Worm (Caenorhabditis elegans) whole organism, young adult: ENCODE data around the gene F54B11.7.
A peak's percentile ranks its signal among the peaks of the same experiment; 100 is the strongest.

Source experiments
- B0035.1 ChIP-seq: sonication (generic microtip); optimal IDR thresholded peaks from 2 replicates; lab custom pipeline; 2016; ENCODE audit warnings: missing genetic modification characterization, mild to moderate bottlenecking, missing compliant biosample characterization, missing genotype, missing genetic modification reagents
- B0261.1 ChIP-seq: sonication (generic microtip); optimal IDR thresholded peaks from 2 replicates; lab custom pipeline; 2016; ENCODE audit warnings: mild to moderate bottlenecking, missing genetic modification characterization, moderate library complexity, missing compliant biosample characterization
- B0336.3 ChIP-seq: fragments of 200-800 bp; sonication (Bioruptor generic); IDR thresholded peaks from 2 replicates; pipeline ENCODE4 v1.3.6; 2022; ENCODE audit warnings: missing genetic modification characterization, missing compliant biosample characterization
- F22D6.2 ChIP-seq: sonication (generic microtip); optimal IDR thresholded peaks from 2 replicates; lab custom pipeline; 2016; ENCODE audit warnings: mild to moderate bottlenecking, missing genetic modification characterization, missing compliant biosample characterization
- F57C9.4 ChIP-seq: sonication (generic microtip); optimal IDR thresholded peaks from 2 replicates; lab custom pipeline; 2017; ENCODE audit warnings: mild to moderate bottlenecking, missing genetic modification characterization, missing compliant biosample characterization
- T07F8.4 ChIP-seq: sonication (generic microtip); optimal IDR thresholded peaks from 2 replicates; lab custom pipeline; 2016; ENCODE audit warnings: mild to moderate bottlenecking, missing genetic modification characterization, moderate library complexity, missing compliant biosample characterization
- Y53F4B.3 ChIP-seq: fragments of 200-800 bp; sonication (Bioruptor generic); IDR thresholded peaks from 2 replicates; pipeline ENCODE4 v1.3.6; 2022; ENCODE audit warnings: missing genetic modification reagents, missing genetic modification characterization, missing compliant biosample characterization
- ZK185.1 ChIP-seq: sonication (generic microtip); optimal IDR thresholded peaks from 2 replicates; lab custom pipeline; 2016; ENCODE audit warnings: mild to moderate bottlenecking, missing genetic modification characterization, missing compliant biosample characterization; ENCODE audit not compliant: poor library complexity, severe bottlenecking
- atf-7 ChIP-seq: sonication (generic microtip); optimal IDR thresholded peaks from 2 replicates; lab custom pipeline; 2017; ENCODE audit warnings: mild to moderate bottlenecking, missing genetic modification characterization, missing compliant biosample characterization
- attf-3 ChIP-seq: fragments of 200-800 bp; sonication (Bioruptor generic); conservative IDR thresholded peaks from 2 replicates; pipeline ENCODE4 v1.3.6; 2022; ENCODE audit warnings: missing genetic modification reagents, missing genetic modification characterization, missing compliant biosample characterization
- ccch-3 ChIP-seq: fragments of 200-800 bp; sonication (Bioruptor generic); optimal IDR thresholded peaks from 2 replicates; lab custom pipeline; 2018; ENCODE audit warnings: mild to moderate bottlenecking, missing genetic modification characterization, missing compliant biosample characterization
- ceh-27 ChIP-seq: fragments of 200-800 bp; sonication (Bioruptor generic); optimal IDR thresholded peaks from 2 replicates; lab custom pipeline; 2018; ENCODE audit warnings: mild to moderate bottlenecking, missing genetic modification characterization, moderate library complexity, missing compliant biosample characterization
- ceh-91 ChIP-seq: fragments of 200-800 bp; sonication (Bioruptor generic); IDR thresholded peaks from 2 replicates; pipeline ENCODE4 v1.3.6; 2022; ENCODE audit warnings: missing genetic modification reagents, missing genetic modification characterization, missing compliant biosample characterization
- dpl-1 ChIP-seq: fragments of 150-350 bp; optimal IDR thresholded peaks from 2 replicates; lab custom pipeline; 2014; ENCODE audit warnings: missing biosample characterization, missing genetic modification reagents, missing genetic modification characterization
- egl-44 ChIP-seq: fragments of 200-800 bp; sonication (Bioruptor generic); IDR thresholded peaks from 2 replicates; pipeline ENCODE4 v1.3.6; 2022; ENCODE audit warnings: missing genetic modification reagents, missing genetic modification characterization, missing compliant biosample characterization
- ets-4 ChIP-seq: fragments of 200-800 bp; sonication (Bioruptor generic); optimal IDR thresholded peaks from 2 replicates; lab custom pipeline; 2018; ENCODE audit warnings: mild to moderate bottlenecking, missing genetic modification characterization, missing compliant biosample characterization
- him-1 ChIP-seq: sonication (generic microtip); optimal IDR thresholded peaks from 2 replicates; lab custom pipeline; 2016; ENCODE audit warnings: missing genotype, missing genetic modification reagents, missing genetic modification characterization, missing compliant biosample characterization
- hlh-26 ChIP-seq: fragments of 200-800 bp; sonication (Bioruptor generic); conservative IDR thresholded peaks from 2 replicates; pipeline ENCODE4 v1.3.6; 2022; ENCODE audit warnings: missing genetic modification reagents, missing genetic modification characterization, missing compliant biosample characterization
- lag-1 ChIP-seq: fragments of 200-800 bp; sonication (Bioruptor generic); IDR thresholded peaks from 2 replicates; pipeline ENCODE4 v1.3.6; 2022; ENCODE audit warnings: missing genetic modification reagents, missing genetic modification characterization, missing compliant biosample characterization
- lin-40 ChIP-seq: sonication (generic microtip); optimal IDR thresholded peaks from 2 replicates; lab custom pipeline; 2016; ENCODE audit warnings: missing genetic modification characterization, mild to moderate bottlenecking, missing compliant biosample characterization, missing genotype, missing genetic modification reagents
- lin-54 ChIP-seq: fragments of 200-800 bp; sonication (Bioruptor generic); optimal IDR thresholded peaks from 2 replicates; lab custom pipeline; 2018; ENCODE audit warnings: mild to moderate bottlenecking, missing genetic modification characterization, missing compliant biosample characterization
- madf-10 ChIP-seq: sonication (generic microtip); optimal IDR thresholded peaks from 2 replicates; lab custom pipeline; 2016; ENCODE audit warnings: mild to moderate bottlenecking, missing genetic modification characterization, missing compliant biosample characterization
- madf-3 ChIP-seq: fragments of 200-800 bp; sonication (Bioruptor generic); IDR thresholded peaks from 2 replicates; pipeline ENCODE4 v1.3.6; 2022; ENCODE audit warnings: missing genetic modification reagents, missing genetic modification characterization, missing compliant biosample characterization
- madf-6 ChIP-seq: fragments of 200-800 bp; sonication (Bioruptor generic); IDR thresholded peaks from 2 replicates; pipeline ENCODE4 v1.3.6; 2022; ENCODE audit warnings: missing genetic modification reagents, missing genetic modification characterization, missing compliant biosample characterization
- mxl-1 ChIP-seq: sonication (generic microtip); optimal IDR thresholded peaks from 2 replicates; lab custom pipeline; 2016; ENCODE audit warnings: missing genetic modification characterization, missing compliant biosample characterization
- nfya-2 ChIP-seq: fragments of 200-800 bp; sonication (Bioruptor generic); IDR thresholded peaks from 2 replicates; pipeline ENCODE4 v1.3.6; 2022; ENCODE audit warnings: missing genetic modification reagents, missing genetic modification characterization, missing compliant biosample characterization
- nhr-120 ChIP-seq: fragments of 200-800 bp; sonication (Bioruptor generic); IDR thresholded peaks from 2 replicates; pipeline ENCODE4 v1.3.6; 2022; ENCODE audit warnings: missing genetic modification characterization, missing compliant biosample characterization
- nhr-80 ChIP-seq: sonication (generic microtip); optimal IDR thresholded peaks from 2 replicates; lab custom pipeline; 2016; ENCODE audit warnings: missing genetic modification characterization, missing compliant biosample characterization
- pbrm-1 ChIP-seq: fragments of 200-800 bp; sonication (Bioruptor generic); IDR thresholded peaks from 2 replicates; pipeline ENCODE4 v1.3.6; 2022; ENCODE audit warnings: missing genetic modification reagents, missing genetic modification characterization, missing compliant biosample characterization
- pha-4 ChIP-seq: fragments of 150-350 bp; sonication (generic microtip); optimal IDR thresholded peaks from 2 replicates; lab custom pipeline; 2014; ENCODE audit warnings: missing biosample characterization, missing genetic modification reagents, missing genetic modification characterization
- rcor-1 ChIP-seq: fragments of 200-800 bp; sonication (Bioruptor generic); IDR thresholded peaks from 2 replicates; pipeline ENCODE4 v1.3.6; 2022; ENCODE audit warnings: missing genetic modification reagents, missing genetic modification characterization, missing compliant biosample characterization
- sdz-38 ChIP-seq: sonication (generic microtip); optimal IDR thresholded peaks from 2 replicates; lab custom pipeline; 2016; ENCODE audit warnings: missing genotype, missing genetic modification characterization, missing compliant biosample characterization
- sea-2 ChIP-seq: fragments of 200-800 bp; sonication (Bioruptor generic); IDR thresholded peaks from 2 replicates; pipeline ENCODE4 v1.3.6; 2022; ENCODE audit warnings: missing genetic modification characterization, missing compliant biosample characterization
- snpc-4 ChIP-seq, 5 experiments: fragments of 150-350 bp in 1 of 5; sonication (generic microtip) in 4 of 5; optimal IDR thresholded peaks; 2 replicates each; lab custom pipeline; 2014 to 2018; ENCODE audit warnings: missing genetic modification characterization in 5 of 5, missing biosample characterization in 3 of 5, antibody characterized with exemption in 2 of 5, mild to moderate bottlenecking in 2 of 5, missing compliant biosample characterization in 2 of 5, missing genotype in 2 of 5, moderate library complexity in 2 of 5, missing genetic modification reagents in 1 of 5
- sptf-2 ChIP-seq: fragments of 200-800 bp; sonication (Bioruptor generic); optimal IDR thresholded peaks from 2 replicates; lab custom pipeline; 2018; ENCODE audit warnings: mild to moderate bottlenecking, missing genetic modification characterization, missing compliant biosample characterization
- unc-130 ChIP-seq: sonication (generic microtip); optimal IDR thresholded peaks from 2 replicates; lab custom pipeline; 2016; ENCODE audit warnings: missing genetic modification reagents, missing genetic modification characterization, missing compliant biosample characterization
- ztf-18 ChIP-seq: sonication (generic microtip); optimal IDR thresholded peaks from 2 replicates; lab custom pipeline; 2016; ENCODE audit warnings: missing genotype, mild to moderate bottlenecking, missing genetic modification characterization, missing compliant biosample characterization
- ztf-28 ChIP-seq: fragments of 200-800 bp; sonication (Bioruptor generic); IDR thresholded peaks from 2 replicates; pipeline ENCODE4 v1.3.6; 2022; ENCODE audit warnings: missing genetic modification reagents, missing genetic modification characterization, missing compliant biosample characterization

The F54B11.7 gene

DNA sequence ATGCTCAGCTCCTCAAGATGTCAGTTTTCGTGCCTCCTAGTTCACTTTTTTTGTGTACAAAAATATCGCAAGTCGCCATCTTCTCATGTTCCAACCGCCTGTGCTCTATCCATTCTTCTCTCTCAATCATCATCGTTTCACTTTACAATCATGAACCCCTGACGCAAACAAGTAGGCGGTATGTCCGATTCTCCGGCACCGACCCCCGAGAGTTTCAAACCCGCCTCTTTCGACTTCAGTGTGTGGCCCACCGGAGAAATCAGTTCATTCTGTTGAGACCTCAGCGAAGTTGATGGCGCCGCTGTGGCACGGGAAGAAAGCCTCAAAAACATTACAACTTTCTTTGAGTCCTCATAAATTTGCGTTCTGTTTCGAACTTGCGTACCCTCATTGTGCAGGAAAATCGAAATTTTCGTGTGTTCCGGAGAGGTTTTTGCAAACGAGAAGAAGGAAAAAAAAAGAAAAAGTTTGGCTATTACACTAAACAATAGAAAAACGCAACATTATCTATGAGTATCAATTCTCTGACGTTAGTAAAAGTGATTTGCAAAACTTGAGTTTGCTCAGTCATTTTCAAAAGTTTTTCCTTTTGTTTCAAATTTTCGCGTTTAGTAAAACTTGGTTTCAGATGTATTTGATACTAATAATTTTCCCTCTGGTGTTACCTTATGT is 4.8 kb downstream of the F54B11.7 start, which contains the start of gene F54B11.9:
Gene F54B11.9, plus strand, starts transcription at position 622 of the 672 bp plus-strand sequence.
- no peak for TF ChIP-seq rcor-1 (GFP tag; lab: Robert Waterston, UW)
- no peak for TF ChIP-seq ztf-18 (tag; lab: Kevin White, UChicago)

- TF ChIP-seq snpc-4 (GFP tag; optimal IDR thresholded peaks at IDR 0.05; lab: Kevin White, UChicago), result no peak
- peak in 2 of 4 experiments; percentile 75 to 84 for TF ChIP-seq snpc-4 (tag; optimal IDR thresholded peaks at IDR 0.05; lab: Kevin White, UChicago)
- no peak for TF ChIP-seq madf-3 (GFP tag; lab: Robert Waterston, UW)
- TF ChIP-seq rcor-1 (GFP tag; lab: Robert Waterston, UW), result no peak
- no peak for TF ChIP-seq him-1 (tag; lab: Kevin White, UChicago)
- TF ChIP-seq ceh-27 (GFP tag; lab: Kevin White, UChicago), result no peak
Measured at ce11 chrX:13605854-13606253, 5.6 kb downstream of the F54B11.7 start.

DNA sequence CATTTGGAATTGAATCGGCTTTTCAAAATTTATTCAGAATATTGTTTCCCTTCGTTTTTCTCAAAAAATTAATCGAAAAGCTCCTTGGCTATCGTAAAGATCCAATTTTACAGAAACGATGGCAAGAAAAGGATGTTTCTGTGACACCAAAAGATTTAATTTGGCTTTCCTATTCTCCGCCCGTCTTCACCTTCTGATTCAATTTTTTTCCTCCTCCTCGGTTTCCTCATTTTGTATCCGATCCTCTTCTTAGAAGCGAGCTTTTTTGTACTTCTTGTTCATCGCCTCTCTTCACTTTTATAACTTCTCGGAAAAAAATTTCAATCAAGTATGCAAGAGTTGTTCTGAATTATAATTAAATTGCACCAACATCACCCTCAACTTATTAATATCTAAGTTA is 9.8 kb downstream of the F54B11.7 start:
- TF ChIP-seq egl-44 (GFP tag; lab: Robert Waterston, UW), result no peak
- no peak for TF ChIP-seq F22D6.2 (tag; lab: Kevin White, UChicago)
- no peak for TF ChIP-seq dpl-1 (GFP tag; lab: Kevin White, UChicago)
- TF ChIP-seq mxl-1 (tag; lab: Kevin White, UChicago), result no peak
- no peak for TF ChIP-seq F57C9.4 (tag; lab: Kevin White, UChicago)
- TF ChIP-seq pbrm-1 (GFP tag; lab: Robert Waterston, UW), result no peak
- TF ChIP-seq attf-3, result no peak
- no peak for TF ChIP-seq B0035.1 (tag; lab: Kevin White, UChicago)
- TF ChIP-seq rcor-1 (GFP tag; lab: Robert Waterston, UW), result no peak
- no peak for TF ChIP-seq sea-2 (GFP tag; lab: Robert Waterston, UW)
- TF ChIP-seq ets-4 (GFP tag; lab: Kevin White, UChicago), result no peak
- no peak for TF ChIP-seq Y53F4B.3 (GFP tag; lab: Robert Waterston, UW)

DNA sequence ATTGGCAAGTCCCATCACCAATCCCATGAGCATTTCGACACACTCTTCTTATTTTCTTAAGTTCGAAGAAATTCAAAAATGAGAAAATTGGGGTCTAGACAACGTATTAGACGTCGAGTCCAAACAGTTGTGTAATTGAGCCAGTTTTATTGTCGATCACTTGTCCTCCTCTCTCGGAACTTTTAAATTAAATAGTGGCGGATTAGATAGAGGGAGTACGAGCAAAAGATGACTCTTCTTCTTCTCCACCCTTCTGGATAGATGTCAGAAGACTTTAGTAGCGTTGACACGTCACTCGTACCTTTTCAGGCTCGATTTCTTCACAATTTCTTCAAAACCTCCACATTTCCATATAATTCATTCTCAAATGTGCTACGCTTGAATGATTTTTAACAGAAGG is 14.9 kb downstream of the F54B11.7 start:
- TF ChIP-seq ceh-91 (GFP tag; lab: Robert Waterston, UW) (no peak), unc-130 (GFP tag; lab: Kevin White, UChicago) (no peak), atf-7 (tag; lab: Kevin White, UChicago) (no peak), B0336.3 (GFP tag; lab: Robert Waterston, UW) (no peak), lin-54 (GFP tag; lab: Kevin White, UChicago) (no peak), madf-10 (tag; lab: Kevin White, UChicago) (no peak), nfya-2 (GFP tag; lab: Robert Waterston, UW) (no peak), madf-6 (GFP tag; lab: Robert Waterston, UW) (no peak), nhr-80 (tag; lab: Kevin White, UChicago) (no peak), nhr-120 (GFP tag; lab: Robert Waterston, UW) (no peak)

DNA sequence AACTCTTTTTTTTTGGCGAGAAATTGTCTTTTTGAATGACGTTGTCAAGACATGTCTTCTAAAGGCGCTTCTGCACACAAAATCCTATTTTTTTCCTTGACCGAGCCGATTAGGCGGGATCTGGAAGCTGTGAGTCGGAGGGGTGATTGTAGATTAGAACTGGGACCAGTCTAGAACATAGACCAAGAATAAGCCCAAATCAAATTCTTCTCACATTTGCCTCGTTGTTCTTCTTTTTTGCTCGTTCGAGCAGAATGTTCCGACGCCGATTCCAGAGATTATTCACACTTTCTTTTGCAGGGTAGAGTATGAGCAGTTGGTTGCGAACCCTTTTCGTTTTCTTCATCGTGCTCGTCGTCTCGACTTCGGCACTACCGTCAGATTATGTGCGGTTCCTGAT is 18.3 kb downstream of the F54B11.7 start, which contains the start of gene nlp-53:
Gene nlp-53, plus strand, starts transcription at position 301 of the 400 bp plus-strand sequence.
- TF ChIP-seq egl-44 (GFP tag; lab: Robert Waterston, UW) (no peak), hlh-26 (no peak), T07F8.4 (tag; lab: Kevin White, UChicago) (no peak), ztf-28 (GFP tag; lab: Robert Waterston, UW) (no peak), pha-4 (no peak), ZK185.1 (no peak), lin-40 (tag; lab: Kevin White, UChicago) (no peak), atf-7 (tag; lab: Kevin White, UChicago) (no peak), B0261.1 (tag; lab: Kevin White, UChicago) (no peak), ccch-3 (GFP tag; lab: Kevin White, UChicago) (no peak), lag-1 (GFP tag; lab: Robert Waterston, UW) (no peak), sdz-38 (tag; lab: Kevin White, UChicago) (no peak), sptf-2 (GFP tag; lab: Kevin White, UChicago) (no peak)
